Fruit fly (Drosophila melanogaster): Measurements from ENCODE around the gene TpnC73F.

TpnC73F gene

dm6 chr3L:17006250-17006693 lies 39.6 kb upstream of the TpnC73F start (continued):
- peak; percentile 30; the same call in 1 of the 2 replicates for TF ChIP-seq lmd (GFP tag; IDR thresholded peaks at IDR 0.05)
- TF ChIP-seq pita (GFP tag; optimal IDR thresholded peaks at IDR 0.05) = no peak
- TF ChIP-seq schlank (tag; optimal IDR thresholded peaks at IDR 0.05) = peak; percentile 13
- TF ChIP-seq sens (GFP tag) = peak; percentile 75
- TF ChIP-seq CG17385 (GFP tag; optimal IDR thresholded peaks at IDR 0.05) = no peak
- peak; percentile 30 for TF ChIP-seq CG10543 (GFP tag; optimal IDR thresholded peaks at IDR 0.05)
- peak; percentile 10 for TF ChIP-seq Antp (GFP tag; optimal IDR thresholded peaks at IDR 0.05)
- TF ChIP-seq dmrt99B (tag; optimal IDR thresholded peaks at IDR 0.05) = no peak
- TF ChIP-seq Hr78 (GFP tag; optimal IDR thresholded peaks at IDR 0.05) = peak in 1 of 2 experiments; percentile 35
- no peak for TF ChIP-seq ftz-f1 (GFP tag; optimal IDR thresholded peaks at IDR 0.05)
- no peak for TF ChIP-seq unc-4 (GFP tag; IDR thresholded peaks at IDR 0.05; ENCODE audit: partially characterized antibody)
- no peak for TF ChIP-seq CG1832 (GFP tag; optimal IDR thresholded peaks at IDR 0.05)
- no peak for TF ChIP-seq Hmx (GFP tag; optimal IDR thresholded peaks at IDR 0.05)
- peak; percentile 17; the same call in 1 of the 2 replicates for TF ChIP-seq Ada2b (GFP tag; IDR thresholded peaks at IDR 0.05)
- no peak for TF ChIP-seq CG14965 (GFP tag; optimal IDR thresholded peaks at IDR 0.05; ENCODE audit: borderline replicate concordance)
- TF ChIP-seq CG6654 (GFP tag; optimal IDR thresholded peaks at IDR 0.05) = no peak
- 0 out of 3 replicates have a peak, but pooled peaks have one; percentile 21 for TF ChIP-seq zfh1 (GFP tag; IDR thresholded peaks at IDR 0.05)
- TF ChIP-seq CG3847 (GFP tag; IDR thresholded peaks at IDR 0.05) = 0 out of 2 replicates have a peak, but pooled peaks have one; percentile 32
- 0 out of 3 replicates have a peak, but pooled peaks have one; percentile 46 for TF ChIP-seq Dbx (GFP tag; IDR thresholded peaks at IDR 0.05)
- peak; percentile 46; the same call in 2 of the 3 replicates for TF ChIP-seq dysf (GFP tag; IDR thresholded peaks at IDR 0.05)
- peak; percentile 4 for TF ChIP-seq Bdp1 (GFP tag; optimal IDR thresholded peaks at IDR 0.05)
- no peak for TF ChIP-seq fd96Cb (tag; optimal IDR thresholded peaks at IDR 0.05)
- TF ChIP-seq bowl (GFP tag; IDR thresholded peaks at IDR 0.05) = no peak
- TF ChIP-seq CG12659 (GFP tag; optimal IDR thresholded peaks at IDR 0.05) = no peak
- no peak for TF ChIP-seq kah (GFP tag; optimal IDR thresholded peaks at IDR 0.05)
- TF ChIP-seq CG7556 (GFP tag; optimal IDR thresholded peaks at IDR 0.05) = no peak
- TF ChIP-seq vvl (GFP tag; IDR thresholded peaks at IDR 0.05) = 0 out of 2 replicates have a peak, but pooled peaks have one; percentile 42
- TF ChIP-seq sisA (GFP tag; IDR thresholded peaks at IDR 0.05) = no peak
- peak; percentile 24; the same call in 1 of the 2 replicates for TF ChIP-seq ttk (GFP tag; IDR thresholded peaks at IDR 0.05)
- TF ChIP-seq Opbp (GFP tag; IDR thresholded peaks at IDR 0.05; ENCODE audit: partially characterized antibody) = no peak
- no peak for TF ChIP-seq CG11504 (tag; optimal IDR thresholded peaks at IDR 0.05)
- peak; percentile 24 for TF ChIP-seq caup (GFP tag; optimal IDR thresholded peaks at IDR 0.05; ENCODE audit: severe bottlenecking)
- TF ChIP-seq CG6813 (GFP tag; optimal IDR thresholded peaks at IDR 0.05) = peak; percentile 15
- TF ChIP-seq CG8290 (GFP tag; optimal IDR thresholded peaks at IDR 0.05) = no peak
- peak in 1 of 2 experiments; percentile 21 for TF ChIP-seq CG8290 (tag; optimal IDR thresholded peaks at IDR 0.05)
- 0 out of 2 replicates have a peak, but pooled peaks have one; percentile 11 for TF ChIP-seq ssp (GFP tag; IDR thresholded peaks at IDR 0.05)
- no peak for TF ChIP-seq Hr51 (GFP tag; optimal IDR thresholded peaks at IDR 0.05)
- TF ChIP-seq sob (GFP tag; IDR thresholded peaks at IDR 0.05) = 0 out of 2 replicates have a peak, but pooled peaks have one; percentile 43
- no peak for TF ChIP-seq chif (GFP tag; optimal IDR thresholded peaks at IDR 0.05)
- peak; percentile 9 for TF ChIP-seq Fer1 (GFP tag; optimal IDR thresholded peaks at IDR 0.05)
- peak; percentile 12 for TF ChIP-seq BtbVII (GFP tag; optimal IDR thresholded peaks at IDR 0.05)
- TF ChIP-seq sug (tag; optimal IDR thresholded peaks at IDR 0.05) = peak; percentile 83
- 0 out of 3 replicates have a peak, but pooled peaks have one; percentile 6 for TF ChIP-seq CG17361 (GFP tag; IDR thresholded peaks at IDR 0.05)
- peak; percentile 41; the same call in 1 of the 2 replicates for TF ChIP-seq CG32532 (GFP tag; IDR thresholded peaks at IDR 0.05)
- TF ChIP-seq Hey (tag; optimal IDR thresholded peaks at IDR 0.05) = peak; percentile 33
- no peak for TF ChIP-seq ab (GFP tag; optimal IDR thresholded peaks at IDR 0.05)
- peak; percentile 14 for TF ChIP-seq CG7928 (GFP tag; optimal IDR thresholded peaks at IDR 0.05)
- TF ChIP-seq CG15479 (GFP tag; optimal IDR thresholded peaks at IDR 0.05) = no peak
- TF ChIP-seq cato (GFP tag; optimal IDR thresholded peaks at IDR 0.05; ENCODE audit: borderline replicate concordance) = no peak
